Fruit fly (Drosophila melanogaster): ENCODE results near the gene Mco3.

Gene Mco3

DNA sequence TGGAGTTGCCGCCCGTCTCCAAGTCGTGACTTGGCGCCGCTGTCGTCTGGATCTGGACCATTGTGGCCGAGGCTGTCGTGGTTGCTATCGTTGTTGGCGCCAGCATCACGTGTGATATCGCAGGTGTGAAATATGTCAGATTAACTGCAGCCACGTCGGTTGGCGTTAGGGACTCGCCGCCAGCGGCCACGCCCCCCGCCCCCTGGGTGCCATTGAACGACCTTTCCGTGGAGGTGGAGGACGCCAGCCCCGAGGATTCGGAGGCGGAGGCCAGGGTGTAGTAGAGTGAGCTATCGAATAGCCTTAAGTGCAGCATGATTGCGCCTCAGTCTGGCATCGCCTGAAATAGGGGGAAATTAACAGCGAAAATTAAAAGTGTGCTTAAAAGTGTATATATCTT lies 44.0 kb downstream of the Mco3 start (continued):
- TF ChIP-seq lab (GFP tag; optimal IDR thresholded peaks at IDR 0.05) (no peak), pan (optimal IDR thresholded peaks at IDR 0.05) (no peak), pan (GFP tag; optimal IDR thresholded peaks at IDR 0.05 in 1 of 2, IDR thresholded peaks at IDR 0.05 in 1 of 2) (peak in 1 of 2 experiments; percentile 13), Eip74EF (GFP tag; optimal IDR thresholded peaks at IDR 0.05) (no peak), Hr39 (optimal IDR thresholded peaks at IDR 0.05) (peak; percentile 69), Tbp (GFP tag; optimal IDR thresholded peaks at IDR 0.05) (no peak), CG11456 (GFP tag; IDR thresholded peaks at IDR 0.05) (0 out of 3 replicates have a peak, but pooled peaks have one; percentile 32), CG5953 (GFP tag; IDR thresholded peaks at IDR 0.05) (no peak), bowl (GFP tag; IDR thresholded peaks at IDR 0.05) (no peak), CG7271 (tag; optimal IDR thresholded peaks at IDR 0.05) (no peak), CG1792 (GFP tag; optimal IDR thresholded peaks at IDR 0.05) (no peak)

Measured in whole organism, embryonic.